Worm (Caenorhabditis elegans) whole organism, early embryonic: Measurements from ENCODE around the gene bath-42.

Experiments used
- B0310.2 ChIP-seq: sonication (generic microtip); optimal IDR thresholded peaks from 2 replicates; lab custom pipeline; 2016; ENCODE audit warnings: mild to moderate bottlenecking, missing genetic modification characterization, missing compliant biosample characterization
- ama-1 ChIP-seq: fragments of 150-350 bp; optimal IDR thresholded peaks from 2 replicates; lab custom pipeline; 2014
- ceh-13 ChIP-seq: fragments of 200-800 bp; sonication (Bioruptor generic); optimal IDR thresholded peaks from 2 replicates; lab custom pipeline; 2018; ENCODE audit warnings: mild to moderate bottlenecking, missing genetic modification characterization, missing compliant biosample characterization
- ceh-36 ChIP-seq: sonication (generic microtip); optimal IDR thresholded peaks from 2 replicates; lab custom pipeline; 2016; ENCODE audit warnings: missing genetic modification characterization, inconsistent platforms, missing compliant biosample characterization
- flt-1 ChIP-seq: fragments of 200-800 bp; sonication (Bioruptor generic); IDR thresholded peaks from 2 replicates; pipeline ENCODE4 v1.3.6; 2022; ENCODE audit warnings: missing genetic modification characterization, missing compliant biosample characterization
- hmbx-1 ChIP-seq: sonication (generic microtip); optimal IDR thresholded peaks from 2 replicates; lab custom pipeline; 2016; ENCODE audit warnings: mild to moderate bottlenecking, missing genetic modification characterization, missing compliant biosample characterization
- hmg-4 ChIP-seq: fragments of 200-800 bp; sonication (Bioruptor generic); optimal IDR thresholded peaks from 2 replicates; lab custom pipeline; 2018; ENCODE audit warnings: mild to moderate bottlenecking, missing genetic modification characterization, missing compliant biosample characterization
- hnd-1 ChIP-seq: sonication (generic microtip); optimal IDR thresholded peaks from 2 replicates; lab custom pipeline; 2016; ENCODE audit warnings: missing genetic modification characterization, missing compliant biosample characterization
- pes-1 ChIP-seq: fragments of 200-800 bp; sonication (Bioruptor generic); IDR thresholded peaks from 2 replicates; pipeline ENCODE4 v1.3.6; 2022; ENCODE audit warnings: missing genetic modification reagents, missing genetic modification characterization, missing compliant biosample characterization
- sea-1 ChIP-seq: fragments of 200-800 bp; sonication (Bioruptor generic); conservative IDR thresholded peaks from 2 replicates; pipeline ENCODE4 v1.3.6; 2022; ENCODE audit warnings: missing genetic modification characterization, missing compliant biosample characterization
- tbx-11 ChIP-seq: fragments of 200-800 bp; sonication (Bioruptor generic); IDR thresholded peaks from 2 replicates; pipeline ENCODE4 v1.3.6; 2022; ENCODE audit warnings: missing genetic modification characterization, missing compliant biosample characterization
- tbx-37 ChIP-seq: fragments of 200-800 bp; sonication (Bioruptor generic); conservative IDR thresholded peaks from 2 replicates; pipeline ENCODE4 v1.3.6; 2022; ENCODE audit warnings: missing genetic modification reagents, missing genetic modification characterization, missing compliant biosample characterization
- tra-4 ChIP-seq: sonication (generic microtip); optimal IDR thresholded peaks from 2 replicates; lab custom pipeline; 2017; ENCODE audit warnings: missing genetic modification characterization, missing compliant biosample characterization

DNA sequence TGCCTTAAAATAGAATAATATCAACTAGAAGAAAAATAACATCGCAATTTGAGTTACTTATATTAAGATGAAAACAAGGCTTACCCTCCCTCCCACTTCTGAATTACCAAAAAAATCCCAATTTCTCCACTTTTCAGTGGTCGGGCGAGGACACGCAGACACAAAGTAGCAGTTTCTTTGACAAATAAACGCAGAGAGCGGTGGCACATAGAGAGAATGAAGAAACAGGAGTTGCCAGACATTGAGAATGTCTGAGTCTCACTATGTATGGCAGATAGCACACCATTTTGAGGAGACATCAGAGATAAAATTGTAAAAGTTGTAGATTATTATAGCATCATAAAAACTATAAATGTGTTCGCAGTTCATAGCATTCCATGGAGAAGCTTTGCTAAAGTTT lies 37.9 kb downstream of the bath-42 start:
- no peak for TF ChIP-seq B0310.2 (tag; lab: Kevin White, UChicago)
- TF ChIP-seq hmbx-1 (tag; lab: Kevin White, UChicago) = no peak
- TF ChIP-seq sea-1 (GFP tag; lab: Robert Waterston, UW) = no peak
- TF ChIP-seq ceh-13 (GFP tag; lab: Kevin White, UChicago) = no peak
- no peak for TF ChIP-seq pes-1 (GFP tag; lab: Robert Waterston, UW)
- TF ChIP-seq tra-4 (tag; lab: Kevin White, UChicago) = no peak
- no peak for TF ChIP-seq ama-1 (lab: Kevin White, UChicago)
- TF ChIP-seq ceh-36 (tag; lab: Kevin White, UChicago) = no peak
- no peak for TF ChIP-seq hmg-4
- no peak for TF ChIP-seq tbx-11
- TF ChIP-seq flt-1 (GFP tag; lab: Robert Waterston, UW) = no peak
- no peak for TF ChIP-seq tbx-37 (GFP tag; lab: Robert Waterston, UW)
- no peak for TF ChIP-seq hnd-1
